Worm (Caenorhabditis elegans) whole organism, early embryonic: ENCODE measurements around the gene gtbp-1.

Experiments
- aly-1 ChIP-seq: sonication (generic microtip); optimal IDR thresholded peaks from 2 replicates; lab custom pipeline; 2016; ENCODE audit warnings: missing genetic modification characterization, missing compliant biosample characterization
- flt-1 ChIP-seq: fragments of 200-800 bp; sonication (Bioruptor generic); IDR thresholded peaks from 2 replicates; pipeline ENCODE4 v1.3.6; 2022; ENCODE audit warnings: missing genetic modification characterization, missing compliant biosample characterization
- hmbx-1 ChIP-seq: sonication (generic microtip); optimal IDR thresholded peaks from 2 replicates; lab custom pipeline; 2016; ENCODE audit warnings: mild to moderate bottlenecking, missing genetic modification characterization, missing compliant biosample characterization
- tra-4 ChIP-seq: sonication (generic microtip); optimal IDR thresholded peaks from 2 replicates; lab custom pipeline; 2017; ENCODE audit warnings: missing genetic modification characterization, missing compliant biosample characterization

DNA sequence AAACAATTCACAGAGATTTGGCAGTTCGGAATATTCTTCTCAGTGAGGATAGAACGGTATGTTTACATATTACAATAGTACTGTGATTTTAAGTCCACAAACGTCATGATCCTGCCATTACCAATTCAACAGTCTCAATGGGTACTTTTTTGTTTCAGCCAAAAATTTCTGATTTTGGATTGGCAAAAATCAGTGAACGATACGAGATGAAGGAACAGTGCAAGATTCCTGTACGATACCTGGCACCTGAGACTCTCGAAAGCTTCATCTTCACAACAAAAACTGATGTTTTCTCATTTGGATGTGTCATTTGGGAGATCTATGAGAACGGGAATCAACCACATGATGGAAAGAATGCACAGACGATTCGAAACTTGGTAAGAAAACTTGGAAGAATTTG lies 50.8 kb downstream of the gtbp-1 start:
- TF ChIP-seq flt-1: no peak
- TF ChIP-seq tra-4: no peak
- TF ChIP-seq aly-1 (tag; lab: Kevin White, UChicago): no peak
- no peak for TF ChIP-seq hmbx-1 (tag; lab: Kevin White, UChicago)
